Worm (Caenorhabditis elegans) whole organism, young adult: Measurements from ENCODE around the gene snf-9.
"Not testable (repeated sequence)": the region's sequence is repeated elsewhere in the genome, so short reads cannot be mapped to it uniquely, and the experiment has no call there.

ENCODE experiments used
- B0261.1 ChIP-seq: sonication (generic microtip); optimal IDR thresholded peaks from 2 replicates; lab custom pipeline; 2016; ENCODE audit warnings: mild to moderate bottlenecking, missing genetic modification characterization, moderate library complexity, missing compliant biosample characterization
- C06A6.2 ChIP-seq: fragments of 200-800 bp; sonication (Bioruptor generic); conservative IDR thresholded peaks from 2 replicates; pipeline ENCODE4 v1.3.6; 2022; ENCODE audit warnings: missing genetic modification characterization, missing compliant biosample characterization
- C17E4.6 ChIP-seq: fragments of 200-800 bp; sonication (Bioruptor generic); IDR thresholded peaks from 2 replicates; pipeline ENCODE4 v1.3.6; 2022; ENCODE audit warnings: missing genetic modification reagents, missing genetic modification characterization, missing compliant biosample characterization
- D2030.7 ChIP-seq: fragments of 200-800 bp; sonication (Bioruptor generic); IDR thresholded peaks from 2 replicates; pipeline ENCODE4 v1.3.6; 2022; ENCODE audit warnings: missing genetic modification reagents, missing genetic modification characterization, missing compliant biosample characterization
- F10E7.11 ChIP-seq: sonication (generic microtip); optimal IDR thresholded peaks from 2 replicates; lab custom pipeline; 2017; ENCODE audit warnings: mild to moderate bottlenecking, missing genetic modification characterization, moderate library complexity, missing compliant biosample characterization
- F37B4.10 ChIP-seq: fragments of 200-800 bp; sonication (Bioruptor generic); IDR thresholded peaks from 2 replicates; pipeline ENCODE4 v1.3.6; 2022; ENCODE audit warnings: missing genetic modification characterization, missing compliant biosample characterization
- aptf-3 ChIP-seq: fragments of 200-800 bp; sonication (Bioruptor generic); IDR thresholded peaks from 2 replicates; pipeline ENCODE4 v1.3.6; 2022; ENCODE audit warnings: missing genetic modification characterization, missing compliant biosample characterization
- atf-7 ChIP-seq: sonication (generic microtip); optimal IDR thresholded peaks from 2 replicates; lab custom pipeline; 2017; ENCODE audit warnings: mild to moderate bottlenecking, missing genetic modification characterization, missing compliant biosample characterization
- athp-1 ChIP-seq: sonication (generic microtip); optimal IDR thresholded peaks from 2 replicates; lab custom pipeline; 2017; ENCODE audit warnings: mild to moderate bottlenecking, missing genetic modification characterization, missing compliant biosample characterization
- attf-3 ChIP-seq: fragments of 200-800 bp; sonication (Bioruptor generic); conservative IDR thresholded peaks from 2 replicates; pipeline ENCODE4 v1.3.6; 2022; ENCODE audit warnings: missing genetic modification reagents, missing genetic modification characterization, missing compliant biosample characterization
- attf-6 ChIP-seq: fragments of 200-800 bp; sonication (Bioruptor generic); IDR thresholded peaks from 2 replicates; pipeline ENCODE4 v1.3.6; 2022; ENCODE audit warnings: missing genetic modification reagents, missing genetic modification characterization, missing compliant biosample characterization
- bed-1 ChIP-seq: fragments of 200-800 bp; sonication (Bioruptor generic); IDR thresholded peaks from 2 replicates; pipeline ENCODE4 v1.3.6; 2022; ENCODE audit warnings: missing genetic modification reagents, missing genetic modification characterization, missing compliant biosample characterization
- cebp-1 ChIP-seq, 2 experiments: fragments of 200-800 bp in 1 of 2; sonication (Bioruptor generic) in 1 of 2; sonication (generic microtip) in 1 of 2; IDR thresholded peaks in 1 of 2; optimal IDR thresholded peaks in 1 of 2; 2 replicates each; pipeline versions ENCODE4 v1.3.6 to Lab custom; 2017 to 2022; ENCODE audit warnings: missing compliant biosample characterization in 2 of 2, missing genetic modification characterization in 2 of 2, mild to moderate bottlenecking in 1 of 2, missing genetic modification reagents in 1 of 2, moderate library complexity in 1 of 2
- chd-7 ChIP-seq: sonication (generic microtip); optimal IDR thresholded peaks from 2 replicates; lab custom pipeline; 2016; ENCODE audit warnings: mild to moderate bottlenecking, missing genetic modification characterization, moderate library complexity, missing compliant biosample characterization
- dox-1 ChIP-seq: fragments of 200-800 bp; sonication (Bioruptor generic); IDR thresholded peaks from 2 replicates; pipeline ENCODE4 v1.3.6; 2022; ENCODE audit warnings: missing genetic modification reagents, missing genetic modification characterization, missing compliant biosample characterization
- dpl-1 ChIP-seq: fragments of 150-350 bp; optimal IDR thresholded peaks from 2 replicates; lab custom pipeline; 2014; ENCODE audit warnings: missing biosample characterization, missing genetic modification reagents, missing genetic modification characterization
- ets-4 ChIP-seq: fragments of 200-800 bp; sonication (Bioruptor generic); optimal IDR thresholded peaks from 2 replicates; lab custom pipeline; 2018; ENCODE audit warnings: mild to moderate bottlenecking, missing genetic modification characterization, missing compliant biosample characterization
- hlh-12 ChIP-seq: sonication (generic microtip); optimal IDR thresholded peaks from 2 replicates; lab custom pipeline; 2016; ENCODE audit warnings: missing genetic modification characterization, missing compliant biosample characterization
- hmg-1.2 ChIP-seq: fragments of 200-800 bp; sonication (Bioruptor generic); IDR thresholded peaks from 2 replicates; pipeline ENCODE4 v1.3.6; 2022; ENCODE audit warnings: missing genetic modification reagents, missing genetic modification characterization, missing compliant biosample characterization
- hmg-20 ChIP-seq: fragments of 200-800 bp; sonication (Bioruptor generic); IDR thresholded peaks from 2 replicates; pipeline ENCODE4 v1.3.6; 2022; ENCODE audit warnings: missing genetic modification reagents, missing genetic modification characterization, missing compliant biosample characterization
- hsf-1 ChIP-seq: fragments of 200-800 bp; sonication (Bioruptor generic); IDR thresholded peaks from 2 replicates; pipeline ENCODE4 v1.3.6; 2022; ENCODE audit warnings: missing genetic modification reagents, missing genetic modification characterization, missing compliant biosample characterization
- lin-40 ChIP-seq: sonication (generic microtip); optimal IDR thresholded peaks from 2 replicates; lab custom pipeline; 2016; ENCODE audit warnings: missing genetic modification characterization, mild to moderate bottlenecking, missing compliant biosample characterization, missing genotype, missing genetic modification reagents
- madf-6 ChIP-seq: fragments of 200-800 bp; sonication (Bioruptor generic); IDR thresholded peaks from 2 replicates; pipeline ENCODE4 v1.3.6; 2022; ENCODE audit warnings: missing genetic modification reagents, missing genetic modification characterization, missing compliant biosample characterization
- madf-8 ChIP-seq: fragments of 200-800 bp; sonication (Bioruptor generic); conservative IDR thresholded peaks from 2 replicates; pipeline ENCODE4 v1.3.6; 2022; ENCODE audit warnings: missing genetic modification reagents, missing genetic modification characterization, missing compliant biosample characterization
- nhr-179 ChIP-seq: sonication (generic microtip); optimal IDR thresholded peaks from 2 replicates; lab custom pipeline; 2016; ENCODE audit warnings: mild to moderate bottlenecking, missing genetic modification characterization, missing compliant biosample characterization
- nhr-80 ChIP-seq: sonication (generic microtip); optimal IDR thresholded peaks from 2 replicates; lab custom pipeline; 2016; ENCODE audit warnings: missing genetic modification characterization, missing compliant biosample characterization
- pha-4 ChIP-seq: fragments of 150-350 bp; sonication (generic microtip); optimal IDR thresholded peaks from 2 replicates; lab custom pipeline; 2014; ENCODE audit warnings: missing biosample characterization, missing genetic modification reagents, missing genetic modification characterization
- snpc-1.3 ChIP-seq: sonication (generic microtip); optimal IDR thresholded peaks from 2 replicates; lab custom pipeline; 2017; ENCODE audit warnings: missing genetic modification characterization, mild to moderate bottlenecking, missing compliant biosample characterization, antibody characterized with exemption, moderate library complexity, missing genotype, missing genetic modification reagents; ENCODE audit not compliant: insufficient read depth
- snpc-4 ChIP-seq, 5 experiments: fragments of 150-350 bp in 1 of 5; sonication (generic microtip) in 4 of 5; optimal IDR thresholded peaks; 2 replicates each; lab custom pipeline; 2014 to 2018; ENCODE audit warnings: missing genetic modification characterization in 5 of 5, missing biosample characterization in 3 of 5, antibody characterized with exemption in 2 of 5, mild to moderate bottlenecking in 2 of 5, missing compliant biosample characterization in 2 of 5, missing genotype in 2 of 5, moderate library complexity in 2 of 5, missing genetic modification reagents in 1 of 5
- sptf-2 ChIP-seq: fragments of 200-800 bp; sonication (Bioruptor generic); optimal IDR thresholded peaks from 2 replicates; lab custom pipeline; 2018; ENCODE audit warnings: mild to moderate bottlenecking, missing genetic modification characterization, missing compliant biosample characterization
- tbp1 ChIP-seq: fragments of 200-800 bp; sonication (Bioruptor generic); optimal IDR thresholded peaks from 2 replicates; lab custom pipeline; 2018; ENCODE audit warnings: mild to moderate bottlenecking, missing genetic modification characterization, missing compliant biosample characterization
- tbx-9 ChIP-seq: sonication (generic microtip); optimal IDR thresholded peaks from 2 replicates; lab custom pipeline; 2016; ENCODE audit warnings: borderline replicate concordance, missing genetic modification characterization, inconsistent platforms, missing compliant biosample characterization
- tlf-1 ChIP-seq: fragments of 200-800 bp; sonication (Bioruptor generic); optimal IDR thresholded peaks from 2 replicates; lab custom pipeline; 2018; ENCODE audit warnings: mild to moderate bottlenecking, missing genetic modification characterization, missing compliant biosample characterization
- xnd-1 ChIP-seq: sonication (generic microtip); optimal IDR thresholded peaks from 2 replicates; lab custom pipeline; 2016; ENCODE audit warnings: missing genotype, missing genetic modification reagents, missing genetic modification characterization, missing compliant biosample characterization
- ztf-22 ChIP-seq: fragments of 200-800 bp; sonication (Bioruptor generic); optimal IDR thresholded peaks from 2 replicates; lab custom pipeline; 2018; ENCODE audit warnings: mild to moderate bottlenecking, missing genetic modification characterization, moderate library complexity, missing compliant biosample characterization
- ztf-3 ChIP-seq: fragments of 200-800 bp; sonication (Bioruptor generic); optimal IDR thresholded peaks from 2 replicates; lab custom pipeline; 2018; ENCODE audit warnings: mild to moderate bottlenecking, missing genetic modification characterization, missing compliant biosample characterization

snf-9 gene

DNA sequence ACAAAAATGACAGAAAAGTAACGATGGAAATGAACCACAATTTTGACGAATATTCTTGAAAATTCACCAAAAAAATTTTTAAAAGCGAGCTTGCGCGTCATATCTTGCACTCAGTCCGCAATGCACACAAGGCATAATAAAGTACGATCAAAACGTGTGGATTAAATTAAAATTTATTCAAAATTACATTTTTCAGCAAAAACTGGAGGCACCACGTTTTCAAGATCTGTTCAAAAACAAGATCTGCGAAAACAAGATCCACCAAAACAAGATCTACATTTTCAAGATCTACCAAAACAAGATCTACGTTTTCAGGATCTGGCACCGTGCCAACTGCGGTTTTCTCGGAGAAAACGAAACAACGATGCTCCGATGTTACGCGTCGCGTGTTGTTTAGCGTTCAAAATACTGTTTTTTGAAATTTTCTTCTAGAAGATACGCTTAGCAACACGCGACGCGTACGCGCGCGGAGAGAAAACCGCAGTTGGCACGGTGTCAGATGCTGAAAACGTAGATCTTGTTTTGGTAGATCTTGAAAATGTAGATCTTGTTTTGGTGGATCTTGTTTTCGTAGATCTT, 27.3 kb upstream of the snf-9 start:
- peak; percentile 57 for TF ChIP-seq dox-1
- TF ChIP-seq madf-6 (GFP tag; lab: Robert Waterston, UW): peak; percentile 66
- peak; percentile 82 for TF ChIP-seq hsf-1
- peak; percentile 3 for TF ChIP-seq athp-1 (tag; lab: Kevin White, UChicago)
- TF ChIP-seq snpc-4 (GFP tag; optimal IDR thresholded peaks at IDR 0.05; lab: Kevin White, UChicago): not testable (repeated sequence)
- peak in 1 of 4 experiments; percentile 59 for TF ChIP-seq snpc-4 (tag; optimal IDR thresholded peaks at IDR 0.05; lab: Kevin White, UChicago)
- TF ChIP-seq attf-3 (GFP tag; lab: Robert Waterston, UW): peak; percentile 62
- peak; percentile 86 for TF ChIP-seq D2030.7 (GFP tag; lab: Robert Waterston, UW)
- TF ChIP-seq hmg-1.2: peak; percentile 18; the same call in 1 of the 2 replicates
- TF ChIP-seq, all 124 proteins: peak for 8; not testable (repeated sequence) for 116

- peak; percentile 50; the same call in 1 of the 2 replicates for TF ChIP-seq hsf-1
- TF ChIP-seq sptf-2 (GFP tag; lab: Kevin White, UChicago): no peak
- no peak for TF ChIP-seq aptf-3 (GFP tag; lab: Robert Waterston, UW)
- no peak for TF ChIP-seq pha-4 (tag; lab: Kevin White, UChicago)
- TF ChIP-seq xnd-1: no peak
- TF ChIP-seq tbp1 (GFP tag; lab: Kevin White, UChicago): no peak
- TF ChIP-seq atf-7 (tag; lab: Kevin White, UChicago): peak; percentile 30
- no peak for TF ChIP-seq nhr-179 (tag; lab: Kevin White, UChicago)
- no peak for TF ChIP-seq attf-3 (GFP tag; lab: Robert Waterston, UW)
- no peak for TF ChIP-seq chd-7 (tag; lab: Kevin White, UChicago)
- TF ChIP-seq snpc-4 (GFP tag; optimal IDR thresholded peaks at IDR 0.05; lab: Kevin White, UChicago): no peak
- peak in 1 of 4 experiments; percentile 31 for TF ChIP-seq snpc-4 (tag; optimal IDR thresholded peaks at IDR 0.05; lab: Kevin White, UChicago)
- TF ChIP-seq snpc-1.3 (tag; lab: Kevin White, UChicago): no peak
- TF ChIP-seq tbx-9: no peak
- TF ChIP-seq tlf-1 (GFP tag; lab: Kevin White, UChicago): no peak
- TF ChIP-seq dpl-1 (GFP tag; lab: Kevin White, UChicago): no peak
- TF ChIP-seq hmg-20 (GFP tag; lab: Robert Waterston, UW): no peak
- no peak for TF ChIP-seq ztf-22
- TF ChIP-seq cebp-1 (GFP tag; IDR thresholded peaks at IDR 0.05; lab: Robert Waterston, UW): no peak
- TF ChIP-seq cebp-1 (tag; optimal IDR thresholded peaks at IDR 0.05; lab: Kevin White, UChicago): peak; percentile 84
- no peak for TF ChIP-seq bed-1 (GFP tag; lab: Robert Waterston, UW)
- no peak for TF ChIP-seq F37B4.10 (GFP tag; lab: Robert Waterston, UW)
- TF ChIP-seq ztf-3: no peak
- no peak for TF ChIP-seq hlh-12 (tag; lab: Kevin White, UChicago)
- TF ChIP-seq C17E4.6 (GFP tag; lab: Robert Waterston, UW): no peak
- TF ChIP-seq hmg-1.2: no peak
- TF ChIP-seq D2030.7 (GFP tag; lab: Robert Waterston, UW): no peak
- no peak for TF ChIP-seq F10E7.11 (tag; lab: Kevin White, UChicago)
- TF ChIP-seq attf-6 (GFP tag; lab: Robert Waterston, UW): 0 out of 2 replicates have a peak, but pooled peaks have one; percentile 54
- no peak for TF ChIP-seq dox-1
- TF ChIP-seq madf-8 (GFP tag; lab: Robert Waterston, UW): no peak
- TF ChIP-seq lin-40 (tag; lab: Kevin White, UChicago): peak; percentile 33
- TF ChIP-seq nhr-80 (tag; lab: Kevin White, UChicago): no peak
- TF ChIP-seq B0261.1 (tag; lab: Kevin White, UChicago): no peak
- no peak for TF ChIP-seq C06A6.2 (GFP tag; lab: Robert Waterston, UW)
- TF ChIP-seq ets-4: no peak
- TF ChIP-seq, all 124 proteins: peak for 6
These were observed 26.7 kb upstream of the snf-9 start for ce11 chrIV:17285263-17285662.
